Worm (Caenorhabditis elegans): ENCODE data around the gene nhr-7.

- TF ChIP-seq snpc-4 (tag; optimal IDR thresholded peaks at IDR 0.05) = no peak
- no peak for TF ChIP-seq nhr-25 (tag; optimal IDR thresholded peaks at IDR 0.05)
- no peak for TF ChIP-seq unc-62 (GFP tag; optimal IDR thresholded peaks at IDR 0.05)
- TF ChIP-seq elt-3 (tag; optimal IDR thresholded peaks at IDR 0.05) = no peak
- no peak for TF ChIP-seq blmp-1 (tag; optimal IDR thresholded peaks at IDR 0.05; ENCODE audit: insufficient read depth)
- TF ChIP-seq ztf-4 (tag; optimal IDR thresholded peaks at IDR 0.05) = no peak
- TF ChIP-seq dmd-4 (tag; optimal IDR thresholded peaks at IDR 0.05) = no peak
- TF ChIP-seq lin-13 (GFP tag; optimal IDR thresholded peaks at IDR 0.05) = no peak
- no peak for TF ChIP-seq ceh-82 (tag; optimal IDR thresholded peaks at IDR 0.05)
- no peak for TF ChIP-seq lin-11 (tag; optimal IDR thresholded peaks at IDR 0.05)
- no peak for TF ChIP-seq fos-1 (tag; optimal IDR thresholded peaks at IDR 0.05)
- no peak for TF ChIP-seq alr-1 (tag; optimal IDR thresholded peaks at IDR 0.05)
- no peak for TF ChIP-seq mdl-1 (tag; optimal IDR thresholded peaks at IDR 0.05)
- no peak for TF ChIP-seq ztf-11 (tag; optimal IDR thresholded peaks at IDR 0.05)
These were observed 14.1 kb upstream of the nhr-7 start for ce11 chrIV:11285239-11285638.
